Worm (Caenorhabditis elegans) whole organism, L2 larva: ENCODE measurements around the gene B0432.11.

Source experiments
- R02D3.7 ChIP-seq: fragments of 150-350 bp; optimal IDR thresholded peaks from 2 replicates; lab custom pipeline; 2014; ENCODE audit warnings: missing biosample characterization, missing genetic modification characterization
- ZK546.5 ChIP-seq: sonication (generic microtip); optimal IDR thresholded peaks from 2 replicates; lab custom pipeline; 2017; ENCODE audit warnings: missing biosample characterization, missing genetic modification characterization
- alr-1 ChIP-seq: fragments of 150-350 bp; optimal IDR thresholded peaks from 2 replicates; lab custom pipeline; 2014; ENCODE audit warnings: missing biosample characterization, missing genetic modification characterization
- crh-2 ChIP-seq: sonication (generic microtip); optimal IDR thresholded peaks from 2 replicates; lab custom pipeline; 2017; ENCODE audit warnings: missing biosample characterization, missing genetic modification characterization
- gmeb-1 ChIP-seq: fragments of 150-350 bp; optimal IDR thresholded peaks from 2 replicates; lab custom pipeline; 2014; ENCODE audit warnings: missing biosample characterization, missing genetic modification characterization
- nhr-12 ChIP-seq: fragments of 150-350 bp; optimal IDR thresholded peaks from 2 replicates; lab custom pipeline; 2014; ENCODE audit warnings: missing biosample characterization, missing genetic modification characterization
- nhr-77 ChIP-seq: fragments of 150-350 bp; optimal IDR thresholded peaks from 2 replicates; lab custom pipeline; 2014; ENCODE audit warnings: missing biosample characterization, missing genetic modification characterization
- skn-1 ChIP-seq: sonication (generic microtip); optimal IDR thresholded peaks from 2 replicates; lab custom pipeline; 2017; ENCODE audit warnings: missing biosample characterization, missing genetic modification characterization
- zag-1 ChIP-seq: fragments of 150-350 bp; optimal IDR thresholded peaks from 2 replicates; lab custom pipeline; 2014; ENCODE audit warnings: missing biosample characterization, missing genetic modification characterization
- ztf-4 ChIP-seq: fragments of 150-350 bp; optimal IDR thresholded peaks from 2 replicates; lab custom pipeline; 2014; ENCODE audit warnings: missing biosample characterization, missing genetic modification characterization

DNA sequence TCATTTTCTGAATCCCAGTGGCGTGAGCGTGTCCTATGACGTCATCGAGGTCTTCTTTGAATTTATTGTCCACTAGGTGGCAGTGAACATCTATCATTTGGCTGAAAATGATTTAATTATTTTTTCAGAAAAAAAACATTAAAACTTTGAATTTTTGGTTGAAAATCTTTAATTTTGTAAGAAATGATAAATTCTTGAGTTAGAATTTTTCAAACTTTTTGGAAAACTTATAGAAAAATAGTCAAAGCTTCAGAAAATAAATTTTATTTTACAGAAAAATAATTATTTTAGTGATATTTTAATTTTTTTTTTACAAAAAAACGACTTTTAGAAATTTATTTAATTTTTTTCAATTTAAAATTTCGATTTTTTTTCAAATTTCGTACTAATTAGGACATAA lies 15.9 kb downstream of the B0432.11 start, which contains the start of gene B0432.8:
- TF ChIP-seq nhr-77 (tag; lab: Kevin White, UChicago) (no peak), zag-1 (tag; lab: Kevin White, UChicago) (no peak), crh-2 (tag; lab: Kevin White, UChicago) (no peak), gmeb-1 (no peak), alr-1 (tag; lab: Kevin White, UChicago) (no peak), ztf-4 (tag; lab: Kevin White, UChicago) (no peak), skn-1 (tag; lab: Kevin White, UChicago) (no peak), R02D3.7 (tag; lab: Kevin White, UChicago) (no peak), nhr-12 (tag; lab: Kevin White, UChicago) (no peak), ZK546.5 (tag; lab: Kevin White, UChicago) (no peak)
